Fruit fly (Drosophila melanogaster) whole organism, prepupa: ENCODE data around the gene Shmt.

ENCODE experiments used
- CG10631 ChIP-seq: fragments of 200-800 bp; sonication (Bioruptor generic); optimal IDR thresholded peaks from 2 replicates; lab custom pipeline; 2016; ENCODE audit warnings: missing biosample characterization, missing genetic modification characterization
- CG10669 ChIP-seq: fragments of 200-800 bp; sonication (Bioruptor generic); optimal IDR thresholded peaks from 3 replicates; lab custom pipeline; 2018; ENCODE audit warnings: missing biosample characterization, mild to moderate bottlenecking, missing genetic modification characterization, moderate library complexity
- CG11294 ChIP-seq: fragments of 200-800 bp; sonication (Bioruptor generic); IDR thresholded peaks from 2 replicates; pipeline ENCODE4 v1.3.6; 2022; ENCODE audit warnings: missing biosample characterization, missing genetic modification characterization
- CG11762 ChIP-seq: fragments of 200-800 bp; sonication (Bioruptor generic); optimal IDR thresholded peaks from 3 replicates; lab custom pipeline; 2016; ENCODE audit warnings: missing biosample characterization, missing genetic modification characterization; ENCODE audit not compliant: insufficient read depth
- CG11902 ChIP-seq: fragments of 200-800 bp; sonication (Bioruptor generic); optimal IDR thresholded peaks from 3 replicates; lab custom pipeline; 2016; ENCODE audit warnings: missing biosample characterization, missing genetic modification characterization
- CG15336 ChIP-seq: fragments of 200-800 bp; sonication (Bioruptor generic); IDR thresholded peaks from 2 replicates; pipeline ENCODE4 v1.3.6; 2022; ENCODE audit warnings: missing biosample characterization, missing genetic modification characterization
- CG1621 ChIP-seq: fragments of 200-800 bp; sonication (Bioruptor generic); optimal IDR thresholded peaks from 3 replicates; lab custom pipeline; 2018; ENCODE audit warnings: missing biosample characterization, mild to moderate bottlenecking, missing genetic modification characterization
- CG16779 ChIP-seq: fragments of 200-800 bp; sonication (Bioruptor generic); optimal IDR thresholded peaks from 3 replicates; lab custom pipeline; 2017; ENCODE audit warnings: missing biosample characterization, mild to moderate bottlenecking, missing genetic modification characterization
- CG3032 ChIP-seq: fragments of 200-800 bp; optimal IDR thresholded peaks from 2 replicates; lab custom pipeline; 2019; ENCODE audit warnings: missing biosample characterization, mild to moderate bottlenecking, missing genetic modification characterization, moderate library complexity
- CG31627 ChIP-seq: fragments of 200-800 bp; sonication (Bioruptor generic); optimal IDR thresholded peaks from 3 replicates; lab custom pipeline; 2016; ENCODE audit warnings: missing biosample characterization, missing genetic modification characterization
- CG32006 ChIP-seq: fragments of 200-800 bp; sonication (Bioruptor generic); optimal IDR thresholded peaks from 3 replicates; lab custom pipeline; 2017; ENCODE audit warnings: missing biosample characterization, mild to moderate bottlenecking, missing genetic modification characterization
- CG34406 ChIP-seq: fragments of 200-800 bp; sonication (Bioruptor generic); optimal IDR thresholded peaks from 3 replicates; lab custom pipeline; 2016; ENCODE audit warnings: missing biosample characterization, missing genetic modification characterization
- CG4318 ChIP-seq: fragments of 200-800 bp; sonication (Bioruptor generic); optimal IDR thresholded peaks from 3 replicates; lab custom pipeline; 2017; ENCODE audit warnings: missing biosample characterization, mild to moderate bottlenecking, missing genetic modification characterization
- CG6163 ChIP-seq: fragments of 200-800 bp; sonication (Bioruptor generic); IDR thresholded peaks from 3 replicates; pipeline ENCODE4 v1.3.6; 2022; ENCODE audit warnings: missing biosample characterization, missing genetic modification characterization
- CG6276 ChIP-seq: fragments of 200-800 bp; sonication (Bioruptor generic); optimal IDR thresholded peaks from 2 replicates; lab custom pipeline; 2017; ENCODE audit warnings: missing biosample characterization, mild to moderate bottlenecking, missing genetic modification characterization
- CG6792 ChIP-seq: fragments of 200-800 bp; sonication (Bioruptor generic); optimal IDR thresholded peaks from 3 replicates; lab custom pipeline; 2016; ENCODE audit warnings: missing biosample characterization, missing genetic modification characterization
- CG6808 ChIP-seq: fragments of 200-800 bp; sonication (Bioruptor generic); optimal IDR thresholded peaks from 3 replicates; lab custom pipeline; 2017; ENCODE audit warnings: missing biosample characterization, missing genetic modification characterization, mild to moderate bottlenecking, moderate library complexity, missing genetic modification reagents
- CG6854 ChIP-seq: fragments of 200-800 bp; sonication (Bioruptor generic); optimal IDR thresholded peaks from 2 replicates; lab custom pipeline; 2017; ENCODE audit warnings: missing biosample characterization, mild to moderate bottlenecking, missing genetic modification characterization
- CG8119 ChIP-seq: fragments of 200-800 bp; sonication (Bioruptor generic); IDR thresholded peaks from 3 replicates; pipeline ENCODE4 v1.3.6; 2022; ENCODE audit warnings: missing biosample characterization, missing genetic modification characterization
- CG8632 ChIP-seq: fragments of 200-800 bp; sonication (Bioruptor generic); optimal IDR thresholded peaks from 3 replicates; lab custom pipeline; 2016; ENCODE audit warnings: missing biosample characterization, missing genetic modification characterization
- CG9139 ChIP-seq: fragments of 200-800 bp; sonication (Bioruptor generic); optimal IDR thresholded peaks from 3 replicates; lab custom pipeline; 2017; ENCODE audit warnings: missing biosample characterization, mild to moderate bottlenecking, missing genetic modification characterization
- Eip75B ChIP-seq: fragments of 200-800 bp; sonication (Bioruptor generic); optimal IDR thresholded peaks from 3 replicates; lab custom pipeline; 2016; ENCODE audit warnings: missing biosample characterization, missing genetic modification characterization
- Eip78C ChIP-seq: fragments of 200-800 bp; sonication (Bioruptor generic); peaks from one replicate; lab custom pipeline; 2016; ENCODE audit warnings: missing biosample characterization, missing genetic modification characterization
- Ets21C ChIP-seq: fragments of 200-800 bp; sonication (Bioruptor generic); optimal IDR thresholded peaks from 3 replicates; lab custom pipeline; 2016; ENCODE audit warnings: missing biosample characterization, missing genetic modification characterization
- Ets96B ChIP-seq: fragments of 200-800 bp; optimal IDR thresholded peaks from 2 replicates; lab custom pipeline; 2019; ENCODE audit warnings: missing biosample characterization, mild to moderate bottlenecking, missing genetic modification characterization, moderate library complexity
- Hr38 ChIP-seq: sonication (Bioruptor generic); optimal IDR thresholded peaks from 2 replicates; lab custom pipeline; 2016; ENCODE audit warnings: missing biosample characterization, missing genetic modification characterization
- Hr39 ChIP-seq: fragments of 200-800 bp; sonication (Bioruptor generic); optimal IDR thresholded peaks from 2 replicates; lab custom pipeline; 2016; ENCODE audit warnings: missing biosample characterization, missing genetic modification characterization
- Hr4 ChIP-seq: fragments of 200-800 bp; sonication (Bioruptor generic); optimal IDR thresholded peaks from 3 replicates; lab custom pipeline; 2016; ENCODE audit warnings: missing biosample characterization, missing genetic modification characterization
- Lpt ChIP-seq: fragments of 200-800 bp; sonication (Bioruptor generic); optimal IDR thresholded peaks from 3 replicates; lab custom pipeline; 2016; ENCODE audit warnings: missing biosample characterization, missing genetic modification characterization
- Met ChIP-seq: fragments of 200-800 bp; sonication (Bioruptor generic); optimal IDR thresholded peaks from 3 replicates; lab custom pipeline; 2016; ENCODE audit warnings: missing biosample characterization, missing genetic modification characterization
- OdsH ChIP-seq: fragments of 200-800 bp; sonication (Bioruptor generic); optimal IDR thresholded peaks from 3 replicates; lab custom pipeline; 2016; ENCODE audit warnings: missing biosample characterization, missing genetic modification characterization
- Smox ChIP-seq: fragments of 200-800 bp; sonication (Bioruptor generic); optimal IDR thresholded peaks from 3 replicates; lab custom pipeline; 2016; ENCODE audit warnings: missing biosample characterization, missing genetic modification characterization
- Sox102F ChIP-seq: fragments of 200-800 bp; sonication (Bioruptor generic); optimal IDR thresholded peaks from 2 replicates; lab custom pipeline; 2016; ENCODE audit warnings: missing biosample characterization, mild to moderate bottlenecking, missing genetic modification characterization
- Sox15 ChIP-seq: fragments of 200-800 bp; sonication (Bioruptor generic); optimal IDR thresholded peaks from 3 replicates; lab custom pipeline; 2016; ENCODE audit warnings: missing biosample characterization, missing genetic modification characterization
- achi ChIP-seq: fragments of 200-800 bp; sonication (Bioruptor generic); optimal IDR thresholded peaks from 3 replicates; lab custom pipeline; 2016; ENCODE audit warnings: missing biosample characterization, missing genetic modification characterization
- cyc ChIP-seq: fragments of 200-800 bp; sonication (Bioruptor generic); optimal IDR thresholded peaks from 3 replicates; lab custom pipeline; 2016; ENCODE audit warnings: missing biosample characterization, missing genetic modification characterization
- dac ChIP-seq: fragments of 200-800 bp; sonication (Bioruptor generic); optimal IDR thresholded peaks from 2 replicates; lab custom pipeline; 2017; ENCODE audit warnings: missing biosample characterization, mild to moderate bottlenecking, missing genetic modification characterization
- dsx ChIP-seq: fragments of 200-800 bp; optimal IDR thresholded peaks from 3 replicates; lab custom pipeline; 2019; ENCODE audit warnings: missing biosample characterization, mild to moderate bottlenecking, missing genetic modification characterization, moderate library complexity; ENCODE audit not compliant: poor library complexity, severe bottlenecking
- esn ChIP-seq: fragments of 200-800 bp; sonication (Bioruptor generic); optimal IDR thresholded peaks from 2 replicates; lab custom pipeline; 2016; ENCODE audit warnings: missing biosample characterization, mild to moderate bottlenecking, missing genetic modification characterization, moderate library complexity
- fd59A ChIP-seq: fragments of 200-800 bp; sonication (Bioruptor generic); optimal IDR thresholded peaks from 2 replicates; lab custom pipeline; 2017; ENCODE audit warnings: missing biosample characterization, mild to moderate bottlenecking, missing genetic modification characterization, missing genetic modification reagents
- fd85E ChIP-seq: fragments of 200-800 bp; sonication (Bioruptor generic); optimal IDR thresholded peaks from 3 replicates; lab custom pipeline; 2016; ENCODE audit warnings: missing biosample characterization, missing genetic modification characterization
- fkh ChIP-seq: fragments of 200-800 bp; sonication (Bioruptor generic); optimal IDR thresholded peaks from 3 replicates; lab custom pipeline; 2017; ENCODE audit warnings: missing biosample characterization, mild to moderate bottlenecking, missing genetic modification characterization, moderate library complexity
- lz ChIP-seq: fragments of 200-800 bp; sonication (Bioruptor generic); optimal IDR thresholded peaks from 3 replicates; lab custom pipeline; 2016; ENCODE audit warnings: missing biosample characterization, missing genetic modification characterization
- net ChIP-seq: fragments of 200-800 bp; sonication (Bioruptor generic); optimal IDR thresholded peaks from 3 replicates; lab custom pipeline; 2016; ENCODE audit warnings: missing biosample characterization, missing genetic modification characterization
- pdm3 ChIP-seq: fragments of 200-800 bp; sonication (Bioruptor generic); optimal IDR thresholded peaks from 3 replicates; lab custom pipeline; 2016; ENCODE audit warnings: missing biosample characterization, missing genetic modification characterization
- salr ChIP-seq, 2 experiments: fragments of 200-800 bp; sonication (Bioruptor generic); optimal IDR thresholded peaks; 3 replicates each; lab custom pipeline; 2016 to 2018; ENCODE audit warnings: missing biosample characterization in 2 of 2, missing genetic modification characterization in 2 of 2, mild to moderate bottlenecking in 1 of 2
- spab ChIP-seq: fragments of 200-800 bp; sonication (Bioruptor generic); optimal IDR thresholded peaks from 2 replicates; lab custom pipeline; 2017; ENCODE audit warnings: missing biosample characterization, mild to moderate bottlenecking, missing genetic modification characterization, missing genetic modification reagents
- ss ChIP-seq, 2 experiments: fragments of 200-800 bp; sonication (Bioruptor generic); optimal IDR thresholded peaks; 2 replicates in 1 of 2; 3 replicates in 1 of 2; lab custom pipeline; 2017 to 2018; ENCODE audit warnings: mild to moderate bottlenecking in 2 of 2, missing biosample characterization in 2 of 2, missing genetic modification characterization in 2 of 2, moderate library complexity in 1 of 2
- svp ChIP-seq: fragments of 200-800 bp; sonication (Bioruptor generic); peaks from one replicate; lab custom pipeline; 2016; ENCODE audit warnings: missing biosample characterization, missing genetic modification characterization
- vri ChIP-seq: fragments of 200-800 bp; sonication (Bioruptor generic); optimal IDR thresholded peaks from 3 replicates; lab custom pipeline; 2016; ENCODE audit warnings: missing biosample characterization, mild to moderate bottlenecking, missing genetic modification characterization

Shmt gene

dm6 chrX:5896809-5897700 lies 19.5 kb downstream of the Shmt start:
- TF ChIP-seq CG9139 (GFP tag; lab: Kevin White, UChicago) (no peak), CG10669 (GFP tag; lab: Kevin White, UChicago) (peak; percentile 59), achi (peak; percentile 63), CG4318 (GFP tag; lab: Kevin White, UChicago) (peak; percentile 44), CG8119 (GFP tag; lab: Robert Waterston, UW) (peak; percentile 69; the same call in 2 of the 3 replicates), Sox102F (GFP tag; lab: Kevin White, UChicago) (peak; percentile 65), Lpt (peak; percentile 36), Met (GFP tag; lab: Kevin White, UChicago) (peak; percentile 57), CG10631 (GFP tag; lab: Kevin White, UChicago) (peak; percentile 48), CG11762 (peak; percentile 45), dac (GFP tag; lab: Kevin White, UChicago) (peak; percentile 41), CG6276 (GFP tag; lab: Kevin White, UChicago) (peak; percentile 53), pdm3 (GFP tag; lab: Kevin White, UChicago) (peak; percentile 71), CG31627 (peak; percentile 68), fkh (GFP tag; lab: Kevin White, UChicago) (no peak), Hr4 (GFP tag; lab: Kevin White, UChicago) (peak; percentile 57), Eip78C (GFP tag; lab: Kevin White, UChicago) (peak; percentile 90), vri (GFP tag; lab: Kevin White, UChicago) (peak; percentile 38), Eip75B (GFP tag; lab: Kevin White, UChicago) (peak; percentile 9), spab (GFP tag; lab: Kevin White, UChicago) (peak; percentile 16), fd85E (GFP tag; lab: Kevin White, UChicago) (no peak), Hr39 (GFP tag; lab: Kevin White, UChicago) (peak; percentile 72), Sox15 (GFP tag; lab: Kevin White, UChicago) (peak; percentile 35), cyc (GFP tag; lab: Kevin White, UChicago) (peak; percentile 39), ss (GFP tag; optimal IDR thresholded peaks at IDR 0.05; lab: Kevin White, UChicago) (peak; percentile 38 to 40), CG6163 (peak; percentile 84), CG1621 (tag; lab: Kevin White, UChicago) (peak; percentile 57), esn (GFP tag; lab: Kevin White, UChicago) (peak; percentile 70), svp (GFP tag; lab: Kevin White, UChicago) (peak; percentile 86), Ets21C (GFP tag; lab: Kevin White, UChicago) (peak; percentile 46), CG8632 (GFP tag; lab: Kevin White, UChicago) (peak; percentile 58), salr (GFP tag; optimal IDR thresholded peaks at IDR 0.05; lab: Kevin White, UChicago) (peak in 1 of 2 experiments; percentile 59), Smox (GFP tag; lab: Kevin White, UChicago) (peak; percentile 71), Ets96B (tag; lab: Kevin White, UChicago) (peak; percentile 39), CG16779 (tag; lab: Kevin White, UChicago) (no peak), lz (GFP tag; lab: Kevin White, UChicago) (peak; percentile 60), fd59A (peak; percentile 12), CG6792 (GFP tag; lab: Kevin White, UChicago) (peak; percentile 60), CG3032 (tag; lab: Kevin White, UChicago) (peak; percentile 39), CG11902 (peak; percentile 23), CG15336 (GFP tag; lab: Robert Waterston, UW) (peak; percentile 76), CG34406 (peak; percentile 70), CG11294 (no peak), net (GFP tag; lab: Kevin White, UChicago) (peak; percentile 62), OdsH (GFP tag; lab: Kevin White, UChicago) (peak; percentile 68), CG6808 (peak; percentile 28), CG32006 (GFP tag; lab: Kevin White, UChicago) (peak; percentile 76), dsx (GFP tag; lab: Kevin White, UChicago) (peak; percentile 44), Hr38 (no peak), CG6854 (GFP tag; lab: Kevin White, UChicago) (no peak)
